Worm (Caenorhabditis elegans) whole organism, L3 larva: ENCODE results near the gene C25E10.4.

Source experiments
- R02D3.7 ChIP-seq: fragments of 150-350 bp; optimal IDR thresholded peaks from 2 replicates; lab custom pipeline; 2014; ENCODE audit warnings: missing biosample characterization, missing genetic modification characterization
- ceh-16 ChIP-seq: sonication (generic microtip); optimal IDR thresholded peaks from 2 replicates; lab custom pipeline; 2017; ENCODE audit warnings: missing biosample characterization, missing genetic modification characterization
- nhr-28 ChIP-seq: fragments of 150-350 bp; optimal IDR thresholded peaks from 2 replicates; lab custom pipeline; 2014; ENCODE audit warnings: missing biosample characterization, missing genetic modification characterization

ce11 chrV:9024713-9025112 is 8.7 kb upstream of the C25E10.4 start, which contains the start of gene bus-1:
- TF ChIP-seq ceh-16 (tag; lab: Kevin White, UChicago) (no peak), nhr-28 (tag; lab: Kevin White, UChicago) (no peak), R02D3.7 (tag; lab: Kevin White, UChicago) (no peak)
